Fruit fly (Drosophila melanogaster) S2 (cell line): Measurements from ENCODE around the gene Rpn13R.

Source experiments
- CG8478 ChIP-seq: fragments of >200 bp; optimal IDR thresholded peaks from 2 replicates; lab custom pipeline; 2018
- CTCF ChIP-seq, 2 experiments: fragments of >200 bp; optimal IDR thresholded peaks; 2 replicates each; lab custom pipeline; 2018

DNA sequence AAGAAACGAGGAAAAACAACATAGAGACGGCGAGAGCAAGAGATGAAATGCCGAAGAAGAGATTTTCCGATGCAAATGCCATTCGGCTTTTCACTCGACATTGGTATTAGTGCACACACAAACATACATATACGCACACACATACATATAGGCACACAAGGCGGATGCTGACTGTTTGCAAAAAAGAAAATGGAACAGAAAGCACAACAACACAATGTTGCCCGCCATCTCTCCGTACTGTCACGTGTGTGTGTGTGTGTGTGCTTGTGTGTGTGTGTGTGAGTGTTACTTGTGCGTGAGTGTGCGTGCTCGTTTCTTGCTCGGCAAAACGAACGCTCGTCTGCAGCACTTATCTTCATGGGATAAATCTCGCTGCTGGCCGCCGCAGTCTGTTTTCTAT is 33.2 kb downstream of the Rpn13R start:
- no peak for TF ChIP-seq CG8478 (lab: Kevin White, UChicago)
- no peak for TF ChIP-seq CTCF (optimal IDR thresholded peaks at IDR 0.05; lab: Kevin White, UChicago)
